Fruit fly (Drosophila melanogaster) whole organism, embryonic: ENCODE measurements around the gene Rcd5.
A peak's percentile ranks its signal among the peaks of the same experiment; 100 is the strongest.

Source experiments
- Awh ChIP-seq: fragments of 200-800 bp; sonication (Bioruptor generic); IDR thresholded peaks from 2 replicates; pipeline ENCODE4, ENCODE4 v1.3.6; 2022; ENCODE audit warnings: missing biosample characterization, missing genetic modification characterization
- CG10979 ChIP-seq: fragments of 200-800 bp; sonication (Bioruptor generic); optimal IDR thresholded peaks from 2 replicates; lab custom pipeline; 2018; ENCODE audit warnings: missing biosample characterization, mild to moderate bottlenecking, missing genetic modification characterization, moderate library complexity
- CG16863 ChIP-seq: fragments of 200-800 bp; sonication (Bioruptor generic); optimal IDR thresholded peaks from 3 replicates; lab custom pipeline; 2016; ENCODE audit warnings: missing biosample characterization, missing genetic modification characterization
- CG2129 ChIP-seq: fragments of 200-800 bp; sonication (Bioruptor generic); IDR thresholded peaks from 2 replicates; pipeline ENCODE4 v1.3.6; 2022; ENCODE audit warnings: missing biosample characterization, missing genetic modification characterization; ENCODE audit not compliant: partially characterized antibody
- CG2889 ChIP-seq: fragments of 200-800 bp; sonication (Bioruptor generic); IDR thresholded peaks from 3 replicates; pipeline ENCODE4 v1.3.6; 2022; ENCODE audit warnings: missing biosample characterization, missing genetic modification characterization
- CG30020 ChIP-seq: fragments of 200-800 bp; optimal IDR thresholded peaks from 2 replicates; lab custom pipeline; 2019; ENCODE audit warnings: missing biosample characterization, mild to moderate bottlenecking, missing genetic modification characterization, moderate library complexity
- CG3281 ChIP-seq: fragments of 200-800 bp; sonication (Bioruptor generic); optimal IDR thresholded peaks from 3 replicates; lab custom pipeline; 2017; ENCODE audit warnings: missing biosample characterization, mild to moderate bottlenecking, missing genetic modification characterization
- CG34422 ChIP-seq: fragments of 200-800 bp; sonication (Bioruptor generic); IDR thresholded peaks from 3 replicates; pipeline ENCODE4 v1.3.6; 2022; ENCODE audit warnings: missing biosample characterization, missing genetic modification characterization
- CG43689 ChIP-seq: fragments of 200-800 bp; sonication (Bioruptor generic); IDR thresholded peaks from 2 replicates; pipeline ENCODE4 v1.3.6; 2022; ENCODE audit warnings: missing biosample characterization, missing genetic modification characterization
- CG5180 ChIP-seq: fragments of 200-800 bp; sonication (Bioruptor generic); optimal IDR thresholded peaks from 3 replicates; lab custom pipeline; 2017; ENCODE audit warnings: missing biosample characterization, missing genetic modification characterization, mild to moderate bottlenecking, moderate library complexity, missing genetic modification reagents
- CG5245 ChIP-seq: fragments of 200-800 bp; sonication (Bioruptor generic); optimal IDR thresholded peaks from 3 replicates; lab custom pipeline; 2016; ENCODE audit warnings: missing biosample characterization, missing genetic modification characterization
- CG8359 ChIP-seq: fragments of 200-800 bp; sonication (Bioruptor generic); optimal IDR thresholded peaks from 2 replicates; lab custom pipeline; 2017; ENCODE audit warnings: missing biosample characterization, mild to moderate bottlenecking, missing genetic modification characterization, borderline replicate concordance
- CG8478 ChIP-seq: fragments of >200 bp; optimal IDR thresholded peaks from 2 replicates; lab custom pipeline; 2018
- Deaf1 ChIP-seq: fragments of 200-800 bp; optimal IDR thresholded peaks from 3 replicates; lab custom pipeline; 2019; ENCODE audit warnings: missing biosample characterization, mild to moderate bottlenecking, missing genetic modification characterization, moderate library complexity
- Ets65A ChIP-seq: fragments of 200-800 bp; sonication (Bioruptor generic); peaks from one replicate; lab custom pipeline; 2016; ENCODE audit warnings: missing biosample characterization, missing genetic modification characterization
- Fer2 ChIP-seq: fragments of 200-800 bp; sonication (Bioruptor generic); optimal IDR thresholded peaks from 2 replicates; lab custom pipeline; 2018; ENCODE audit warnings: missing biosample characterization, mild to moderate bottlenecking, missing genetic modification characterization, moderate library complexity
- HLHmδ ChIP-seq: fragments of 200-800 bp; sonication (Bioruptor generic); optimal IDR thresholded peaks from 2 replicates; lab custom pipeline; 2018; ENCODE audit warnings: missing biosample characterization, mild to moderate bottlenecking, missing genetic modification characterization, moderate library complexity
- Max ChIP-seq: fragments of 200-800 bp; sonication (Bioruptor generic); optimal IDR thresholded peaks from 2 replicates; lab custom pipeline; 2016; ENCODE audit warnings: missing biosample characterization, mild to moderate bottlenecking, missing genetic modification characterization
- Meics ChIP-seq: fragments of 200-800 bp; sonication (Bioruptor generic); optimal IDR thresholded peaks from 2 replicates; lab custom pipeline; 2017; ENCODE audit warnings: missing biosample characterization, mild to moderate bottlenecking, missing genetic modification characterization
- Nf-YB ChIP-seq: fragments of 200-800 bp; sonication (Bioruptor generic); optimal IDR thresholded peaks from 3 replicates; lab custom pipeline; 2019; ENCODE audit warnings: missing biosample characterization, mild to moderate bottlenecking, missing genetic modification characterization, moderate library complexity
- bsh ChIP-seq, 2 experiments: fragments of 200-800 bp; sonication (Bioruptor generic); optimal IDR thresholded peaks; 2 replicates each; lab custom pipeline; 2017 to 2018; ENCODE audit warnings: mild to moderate bottlenecking in 2 of 2, missing biosample characterization in 2 of 2, missing genetic modification characterization in 2 of 2, moderate library complexity in 1 of 2
- chn ChIP-seq: fragments of 200-800 bp; sonication (Bioruptor generic); optimal IDR thresholded peaks from 2 replicates; lab custom pipeline; 2016; ENCODE audit warnings: missing biosample characterization, missing genetic modification characterization
- ci ChIP-seq: fragments of 200-800 bp; sonication (Bioruptor generic); IDR thresholded peaks from 3 replicates; pipeline ENCODE4 v1.3.6; 2022; ENCODE audit warnings: missing biosample characterization, missing genetic modification characterization
- danr ChIP-seq: fragments of 200-800 bp; sonication (Bioruptor generic); IDR thresholded peaks from 2 replicates; pipeline ENCODE4 v1.3.6; 2022; ENCODE audit warnings: missing biosample characterization, missing genetic modification characterization
- fru ChIP-seq: fragments of >200 bp; optimal IDR thresholded peaks from 2 replicates; lab custom pipeline; 2017
- ftz-f1 ChIP-seq: fragments of 200-800 bp; sonication (Bioruptor generic); optimal IDR thresholded peaks from 2 replicates; lab custom pipeline; 2016; ENCODE audit warnings: missing biosample characterization, missing genetic modification characterization
- klu ChIP-seq: fragments of 200-800 bp; sonication (Bioruptor generic); IDR thresholded peaks from 2 replicates; pipeline ENCODE4 v1.3.6; 2022; ENCODE audit warnings: missing biosample characterization, missing genetic modification characterization
- nerfin-1 ChIP-seq: fragments of 200-800 bp; sonication (Bioruptor generic); optimal IDR thresholded peaks from 3 replicates; lab custom pipeline; 2019; ENCODE audit warnings: missing biosample characterization, mild to moderate bottlenecking, missing genetic modification characterization, moderate library complexity
- onecut ChIP-seq: fragments of 200-800 bp; sonication (Bioruptor generic); IDR thresholded peaks from 2 replicates; pipeline ENCODE4 v1.3.6; 2022; ENCODE audit warnings: missing biosample characterization, missing genetic modification characterization
- otp ChIP-seq: fragments of 200-800 bp; sonication (Bioruptor generic); IDR thresholded peaks from 3 replicates; pipeline ENCODE4, ENCODE4 v1.3.6; 2022; ENCODE audit warnings: missing biosample characterization, missing genetic modification characterization
- pan ChIP-seq, 4 experiments: fragments of >200 bp in 3 of 4; fragments of 200-800 bp in 1 of 4; sonication (Bioruptor generic) in 1 of 4; optimal IDR thresholded peaks in 3 of 4; IDR thresholded peaks in 1 of 4; 2 replicates each; pipeline versions ENCODE4 v1.3.6 to Lab custom; 2017 to 2022; ENCODE audit warnings: missing biosample characterization in 2 of 4, missing genetic modification characterization in 2 of 4, mixed read lengths in 1 of 4
- pum ChIP-seq: fragments of 200-800 bp; sonication (Bioruptor generic); optimal IDR thresholded peaks from 2 replicates; lab custom pipeline; 2016; ENCODE audit warnings: missing biosample characterization, missing genetic modification characterization
- sob ChIP-seq: fragments of 200-800 bp; sonication (Bioruptor generic); IDR thresholded peaks from 2 replicates; pipeline ENCODE4 v1.3.6; 2022; ENCODE audit warnings: missing biosample characterization, missing genetic modification characterization
- tgo ChIP-seq: fragments of 200-800 bp; sonication (Bioruptor generic); IDR thresholded peaks from 3 replicates; pipeline ENCODE4 v1.3.6; 2022; ENCODE audit warnings: missing biosample characterization, missing genetic modification characterization
- tin ChIP-seq: fragments of 200-800 bp; sonication (Bioruptor generic); optimal IDR thresholded peaks from 3 replicates; lab custom pipeline; 2016; ENCODE audit warnings: missing biosample characterization, missing genetic modification characterization
- trem ChIP-seq: fragments of 200-800 bp; optimal IDR thresholded peaks from 3 replicates; lab custom pipeline; 2019; ENCODE audit warnings: missing biosample characterization, mild to moderate bottlenecking, missing genetic modification characterization, moderate library complexity
- vvl ChIP-seq: fragments of 200-800 bp; sonication (Bioruptor generic); IDR thresholded peaks from 2 replicates; pipeline ENCODE4 v1.3.6; 2022; ENCODE audit warnings: missing biosample characterization, missing genetic modification characterization

Rcd5 gene

dm6 chr3L:4025738-4026505 is 14.4 kb upstream of the Rcd5 start, which contains the start of gene CG11594 (continued):
- TF ChIP-seq CG2129 (GFP tag; lab: Robert Waterston, UW) (no peak), otp (GFP tag; lab: Robert Waterston, UW) (no peak), CG5245 (GFP tag; lab: Kevin White, UChicago) (no peak), klu (no peak), tgo (no peak; the same call in 2 of the 3 replicates)
- TF ChIP-seq, all 482 proteins: peak for 77

DNA sequence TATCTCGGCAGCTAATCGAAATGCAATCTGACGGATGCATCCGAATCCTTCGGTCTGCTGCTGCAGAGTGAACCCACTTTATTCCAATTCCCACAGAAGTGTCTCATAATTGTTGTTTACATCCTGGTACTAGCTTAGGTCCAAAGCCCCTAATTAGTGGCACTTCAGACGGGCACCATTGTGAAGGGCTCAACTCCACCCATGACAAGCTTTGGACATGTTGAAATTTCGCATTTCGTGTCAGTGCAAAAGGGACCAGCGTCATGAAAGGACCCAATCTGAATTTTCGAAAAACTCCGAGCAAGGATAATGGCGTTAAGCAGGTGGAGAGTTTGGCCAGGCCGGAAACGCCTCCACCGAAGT is 13.8 kb upstream of the Rcd5 start, which contains the start of gene Gr64a:
Gene Gr64a (plus strand): TSS at position 264 of the 363 bp plus-strand sequence.
- TF ChIP-seq CG5180 (GFP tag; lab: Kevin White, UChicago) (no peak), onecut (GFP tag; lab: Robert Waterston, UW) (no peak), HLHmδ (no peak), Fer2 (no peak), CG34422 (GFP tag; lab: Robert Waterston, UW) (no peak), CG3281 (GFP tag; lab: Kevin White, UChicago) (no peak), Nf-YB (GFP tag; lab: Kevin White, UChicago) (no peak), fru (no peak), CG16863 (GFP tag; lab: Kevin White, UChicago) (no peak), vvl (GFP tag; lab: Robert Waterston, UW) (no peak), nerfin-1 (tag; lab: Kevin White, UChicago) (no peak), pan (optimal IDR thresholded peaks at IDR 0.05; lab: Kevin White, UChicago) (no peak), pan (GFP tag; optimal IDR thresholded peaks at IDR 0.05 in 1 of 2, IDR thresholded peaks at IDR 0.05 in 1 of 2) (no peak), ci (GFP tag; lab: Robert Waterston, UW) (no peak), CG8359 (no peak), Awh (GFP tag; lab: Robert Waterston, UW) (no peak), CG30020 (tag; lab: Kevin White, UChicago) (no peak), sob (no peak)

dm6 chr3L:4028305-4028704 is 12.0 kb upstream of the Rcd5 start, which contains the start of the genes Gr64b and Gr64c:
TSS of gene Gr64b (plus strand) at chr3L:4028605.
TSS of gene Gr64c (plus strand) at chr3L:4028605.
- TF ChIP-seq trem (tag; lab: Kevin White, UChicago) (no peak), tin (no peak), pum (GFP tag; lab: Kevin White, UChicago) (no peak), CG2889 (no peak), CG43689 (GFP tag; lab: Robert Waterston, UW) (no peak), vvl (GFP tag; lab: Robert Waterston, UW) (no peak), Max (no peak), ci (GFP tag; lab: Robert Waterston, UW) (no peak), CG10979 (no peak), chn (GFP tag; lab: Kevin White, UChicago) (no peak), Deaf1 (tag; lab: Kevin White, UChicago) (no peak), ftz-f1 (GFP tag; lab: Kevin White, UChicago) (no peak), Meics (GFP tag; lab: Kevin White, UChicago) (no peak), bsh (GFP tag; optimal IDR thresholded peaks at IDR 0.05; lab: Kevin White, UChicago) (no peak), CG8478 (no peak), danr (no peak)

DNA sequence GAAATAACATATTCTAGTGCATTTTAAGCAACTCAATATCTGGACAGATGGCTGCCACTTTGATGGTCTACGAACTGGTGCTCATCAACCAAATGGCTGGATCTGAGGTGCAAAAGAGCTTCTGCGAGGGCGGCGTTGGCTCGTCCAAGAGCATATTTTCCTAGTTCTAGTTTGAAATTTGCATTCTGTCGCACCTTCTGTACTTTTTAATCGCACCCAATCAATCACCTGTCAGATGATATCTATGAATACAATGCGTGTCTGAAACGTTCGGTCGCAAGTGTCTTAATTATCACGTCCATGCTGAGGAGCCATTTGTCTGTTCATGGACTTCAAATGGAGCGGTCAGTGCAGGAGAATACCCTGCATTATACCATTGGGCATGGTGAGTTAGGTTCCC is 8.6 kb upstream of the Rcd5 start, which contains the start of the genes Gr64d and Gr64e:
Gene Gr64d (plus strand): TSS at position 301 of the 400 bp plus-strand sequence.
Gene Gr64e (plus strand): TSS at position 380 of the 400 bp plus-strand sequence.
- no peak for TF ChIP-seq CG2889
- TF ChIP-seq Ets65A (GFP tag; lab: Kevin White, UChicago) = peak; percentile 56
